Fruit fly (Drosophila melanogaster) whole organism, embryonic: ENCODE results near the gene galene.

Source experiments
- Awh ChIP-seq: fragments of 200-800 bp; sonication (Bioruptor generic); IDR thresholded peaks from 2 replicates; pipeline ENCODE4, ENCODE4 v1.3.6; 2022; ENCODE audit warnings: missing biosample characterization, missing genetic modification characterization
- Bdp1 ChIP-seq: fragments of 200-800 bp; sonication (Bioruptor generic); optimal IDR thresholded peaks from 3 replicates; lab custom pipeline; 2016; ENCODE audit warnings: missing biosample characterization, missing genetic modification characterization
- CG11456 ChIP-seq: fragments of 200-800 bp; sonication (Bioruptor generic); IDR thresholded peaks from 3 replicates; pipeline ENCODE4 v1.3.6; 2022; ENCODE audit warnings: missing biosample characterization, missing genetic modification characterization
- CG12155 ChIP-seq: fragments of 200-800 bp; sonication (Bioruptor generic); optimal IDR thresholded peaks from 3 replicates; lab custom pipeline; 2016; ENCODE audit warnings: missing biosample characterization, missing genetic modification characterization
- CG1233 ChIP-seq: fragments of 200-800 bp; sonication (Bioruptor generic); optimal IDR thresholded peaks from 4 replicates; lab custom pipeline; 2018; ENCODE audit warnings: missing biosample characterization, mild to moderate bottlenecking, missing genetic modification characterization
- CG12659 ChIP-seq: fragments of 200-800 bp; sonication (Bioruptor generic); optimal IDR thresholded peaks from 3 replicates; lab custom pipeline; 2017; ENCODE audit warnings: mild to moderate bottlenecking, missing biosample characterization, missing genetic modification reagents, missing genetic modification characterization
- CG13894 ChIP-seq: fragments of 200-800 bp; sonication (Bioruptor generic); optimal IDR thresholded peaks from 3 replicates; lab custom pipeline; 2018; ENCODE audit warnings: missing biosample characterization, mild to moderate bottlenecking, missing genetic modification characterization, moderate library complexity
- CG14667 ChIP-seq: fragments of 200-800 bp; sonication (Bioruptor generic); IDR thresholded peaks from 2 replicates; pipeline ENCODE4 v1.3.6; 2022; ENCODE audit warnings: missing biosample characterization, missing genetic modification characterization
- CG14965 ChIP-seq: fragments of 200-800 bp; sonication (Bioruptor generic); optimal IDR thresholded peaks from 2 replicates; lab custom pipeline; 2016; ENCODE audit warnings: missing biosample characterization, missing genetic modification characterization, borderline replicate concordance
- CG16779 ChIP-seq: fragments of 200-800 bp; sonication (Bioruptor generic); IDR thresholded peaks from 2 replicates; pipeline ENCODE4 v1.3.6; 2022; ENCODE audit warnings: missing biosample characterization, missing genetic modification characterization
- CG1792 ChIP-seq: fragments of 200-800 bp; sonication (Bioruptor generic); optimal IDR thresholded peaks from 2 replicates; lab custom pipeline; 2016; ENCODE audit warnings: missing biosample characterization, missing genetic modification characterization
- CG2199 ChIP-seq: fragments of 200-800 bp; sonication (Bioruptor generic); IDR thresholded peaks from 3 replicates; pipeline ENCODE4 v1.3.6; 2022; ENCODE audit warnings: missing biosample characterization, missing genetic modification characterization
- CG2889 ChIP-seq: fragments of 200-800 bp; sonication (Bioruptor generic); IDR thresholded peaks from 3 replicates; pipeline ENCODE4 v1.3.6; 2022; ENCODE audit warnings: missing biosample characterization, missing genetic modification characterization
- CG3995 ChIP-seq: fragments of 200-800 bp; sonication (Bioruptor generic); optimal IDR thresholded peaks from 3 replicates; lab custom pipeline; 2016; ENCODE audit warnings: missing biosample characterization, missing genetic modification characterization
- CG4424 ChIP-seq: fragments of 200-800 bp; sonication (Bioruptor generic); optimal IDR thresholded peaks from 3 replicates; lab custom pipeline; 2016; ENCODE audit warnings: missing biosample characterization, missing genetic modification characterization
- CG6683 ChIP-seq: fragments of 200-800 bp; sonication (Bioruptor generic); optimal IDR thresholded peaks from 2 replicates; lab custom pipeline; 2017; ENCODE audit warnings: missing biosample characterization, mild to moderate bottlenecking, missing genetic modification characterization, missing genetic modification reagents
- CHES-1-like ChIP-seq: fragments of 200-800 bp; sonication (Bioruptor generic); optimal IDR thresholded peaks from 2 replicates; lab custom pipeline; 2016; ENCODE audit warnings: missing biosample characterization, missing genetic modification characterization
- Camta ChIP-seq: fragments of 200-800 bp; sonication (Bioruptor generic); optimal IDR thresholded peaks from 2 replicates; lab custom pipeline; 2016; ENCODE audit warnings: missing biosample characterization, missing genetic modification characterization
- Dek ChIP-seq: fragments of 200-800 bp; sonication (Bioruptor generic); optimal IDR thresholded peaks from 3 replicates; lab custom pipeline; 2019; ENCODE audit warnings: missing biosample characterization, mild to moderate bottlenecking, missing genetic modification characterization, moderate library complexity
- Dll ChIP-seq: fragments of 200-800 bp; sonication (Bioruptor generic); IDR thresholded peaks from 4 replicates; pipeline ENCODE4 v1.3.6; 2022; ENCODE audit warnings: missing biosample characterization, missing genetic modification characterization; ENCODE audit not compliant: partially characterized antibody
- H15 ChIP-seq: fragments of 200-800 bp; sonication (Bioruptor generic); IDR thresholded peaks from 3 replicates; pipeline ENCODE4 v1.3.6; 2022; ENCODE audit warnings: missing biosample characterization, missing genetic modification characterization
- Hr51 ChIP-seq, 2 experiments: fragments of 200-800 bp; sonication (Bioruptor generic); optimal IDR thresholded peaks; 2 replicates in 1 of 2; 3 replicates in 1 of 2; lab custom pipeline; 2016 to 2018; ENCODE audit warnings: missing biosample characterization in 2 of 2, missing genetic modification characterization in 2 of 2, mild to moderate bottlenecking in 1 of 2, moderate library complexity in 1 of 2
- Meics ChIP-seq: fragments of 200-800 bp; sonication (Bioruptor generic); optimal IDR thresholded peaks from 2 replicates; lab custom pipeline; 2017; ENCODE audit warnings: missing biosample characterization, mild to moderate bottlenecking, missing genetic modification characterization
- Nf-YB ChIP-seq: fragments of 200-800 bp; sonication (Bioruptor generic); optimal IDR thresholded peaks from 3 replicates; lab custom pipeline; 2019; ENCODE audit warnings: missing biosample characterization, mild to moderate bottlenecking, missing genetic modification characterization, moderate library complexity
- PHDP ChIP-seq: fragments of 200-800 bp; sonication (Bioruptor generic); optimal IDR thresholded peaks from 3 replicates; lab custom pipeline; 2018; ENCODE audit warnings: missing biosample characterization, mild to moderate bottlenecking, missing genetic modification characterization, moderate library complexity
- Rfx ChIP-seq: fragments of 200-800 bp; sonication (Bioruptor generic); IDR thresholded peaks from 2 replicates; pipeline ENCODE4 v1.3.6; 2022; ENCODE audit warnings: missing biosample characterization, missing genetic modification characterization
- Scr ChIP-seq: fragments of 200-800 bp; sonication (Bioruptor generic); IDR thresholded peaks from 2 replicates; pipeline ENCODE4 v1.3.6; 2022; ENCODE audit warnings: missing biosample characterization, missing genetic modification characterization; ENCODE audit not compliant: partially characterized antibody
- Sox102F ChIP-seq: fragments of 200-800 bp; sonication (Bioruptor generic); optimal IDR thresholded peaks from 2 replicates; lab custom pipeline; 2018; ENCODE audit warnings: missing biosample characterization, mild to moderate bottlenecking, missing genetic modification characterization, moderate library complexity
- Sry-δ ChIP-seq: fragments of 200-800 bp; sonication (Bioruptor generic); optimal IDR thresholded peaks from 2 replicates; lab custom pipeline; 2016; ENCODE audit warnings: missing biosample characterization, missing genetic modification characterization
- Stat92E ChIP-seq, 3 experiments: fragments of >200 bp in 2 of 3; fragments of 200-800 bp in 1 of 3; sonication (Bioruptor generic) in 1 of 3; optimal IDR thresholded peaks; 2 replicates each; lab custom pipeline; 2017 to 2019; ENCODE audit warnings: missing biosample characterization in 3 of 3, missing genetic modification characterization in 3 of 3, mild to moderate bottlenecking in 1 of 3, moderate library complexity in 1 of 3
- YL-1 ChIP-seq: fragments of 200-800 bp; sonication (Bioruptor generic); optimal IDR thresholded peaks from 3 replicates; lab custom pipeline; 2017; ENCODE audit warnings: missing biosample characterization, mild to moderate bottlenecking, missing genetic modification characterization
- bowl ChIP-seq: fragments of 200-800 bp; sonication (Bioruptor generic); IDR thresholded peaks from 2 replicates; pipeline ENCODE4 v1.3.6; 2022; ENCODE audit warnings: missing biosample characterization, missing genetic modification characterization
- dm ChIP-seq: fragments of 200-800 bp; sonication (Bioruptor generic); optimal IDR thresholded peaks from 3 replicates; lab custom pipeline; 2016; ENCODE audit warnings: missing biosample characterization, missing genetic modification characterization
- dmrt11E ChIP-seq: fragments of 200-800 bp; sonication (Bioruptor generic); optimal IDR thresholded peaks from 3 replicates; lab custom pipeline; 2018; ENCODE audit warnings: missing biosample characterization, mild to moderate bottlenecking, missing genetic modification characterization, moderate library complexity
- eyg ChIP-seq: fragments of 200-800 bp; sonication (Bioruptor generic); optimal IDR thresholded peaks from 3 replicates; lab custom pipeline; 2016; ENCODE audit warnings: missing biosample characterization, missing genetic modification characterization
- fd102C ChIP-seq: fragments of 200-800 bp; sonication (Bioruptor generic); optimal IDR thresholded peaks from 2 replicates; lab custom pipeline; 2018; ENCODE audit warnings: missing biosample characterization, mild to moderate bottlenecking, missing genetic modification characterization, moderate library complexity
- ham ChIP-seq: fragments of 200-800 bp; sonication (Bioruptor generic); IDR thresholded peaks from 2 replicates; pipeline ENCODE4 v1.3.6; 2022; ENCODE audit warnings: missing biosample characterization, missing genetic modification characterization
- jing ChIP-seq: fragments of 200-800 bp; sonication (Bioruptor generic); optimal IDR thresholded peaks from 2 replicates; lab custom pipeline; 2018; ENCODE audit warnings: missing biosample characterization, mild to moderate bottlenecking, missing genetic modification characterization
- pan ChIP-seq, 4 experiments: fragments of >200 bp in 3 of 4; fragments of 200-800 bp in 1 of 4; sonication (Bioruptor generic) in 1 of 4; optimal IDR thresholded peaks in 3 of 4; IDR thresholded peaks in 1 of 4; 2 replicates each; pipeline versions ENCODE4 v1.3.6 to Lab custom; 2017 to 2022; ENCODE audit warnings: missing biosample characterization in 2 of 4, missing genetic modification characterization in 2 of 4, mixed read lengths in 1 of 4
- phol ChIP-seq: fragments of 200-800 bp; sonication (Bioruptor generic); optimal IDR thresholded peaks from 3 replicates; lab custom pipeline; 2018; ENCODE audit warnings: missing biosample characterization, mild to moderate bottlenecking, missing genetic modification characterization, moderate library complexity
- salm ChIP-seq: fragments of 200-800 bp; sonication (Bioruptor generic); optimal IDR thresholded peaks from 2 replicates; lab custom pipeline; 2018; ENCODE audit warnings: missing biosample characterization, mild to moderate bottlenecking, missing genetic modification characterization
- sens-2 ChIP-seq: fragments of 200-800 bp; sonication (Bioruptor generic); IDR thresholded peaks from 2 replicates; pipeline ENCODE4 v1.3.6; 2022; ENCODE audit warnings: missing biosample characterization, missing genetic modification characterization
- slp2 ChIP-seq: fragments of 200-800 bp; sonication (Bioruptor generic); optimal IDR thresholded peaks from 2 replicates; lab custom pipeline; 2016; ENCODE audit warnings: missing biosample characterization, missing genetic modification characterization
- stc ChIP-seq: fragments of 200-800 bp; sonication (Bioruptor generic); IDR thresholded peaks from 2 replicates; pipeline ENCODE4 v1.3.6; 2022; ENCODE audit warnings: missing biosample characterization, missing genetic modification characterization
- tap ChIP-seq: fragments of 200-800 bp; optimal IDR thresholded peaks from 3 replicates; lab custom pipeline; 2019; ENCODE audit warnings: missing biosample characterization, mild to moderate bottlenecking, missing genetic modification characterization, moderate library complexity
- toy ChIP-seq: fragments of 200-800 bp; sonication (Bioruptor generic); IDR thresholded peaks from 2 replicates; pipeline ENCODE4 v1.3.6; 2022; ENCODE audit warnings: missing biosample characterization, missing genetic modification characterization
- tup ChIP-seq: fragments of 200-800 bp; sonication (Bioruptor generic); optimal IDR thresholded peaks from 2 replicates; lab custom pipeline; 2016; ENCODE audit warnings: missing biosample characterization, mild to moderate bottlenecking, missing genetic modification characterization, moderate library complexity
- zen ChIP-seq: fragments of 200-800 bp; sonication (Bioruptor generic); optimal IDR thresholded peaks from 3 replicates; lab custom pipeline; 2018; ENCODE audit warnings: missing biosample characterization, mild to moderate bottlenecking, missing genetic modification characterization, moderate library complexity
- zfh1 ChIP-seq: fragments of 200-800 bp; sonication (Bioruptor generic); IDR thresholded peaks from 3 replicates; pipeline ENCODE4 v1.3.6; 2022; ENCODE audit warnings: missing biosample characterization, missing genetic modification characterization

galene gene

DNA sequence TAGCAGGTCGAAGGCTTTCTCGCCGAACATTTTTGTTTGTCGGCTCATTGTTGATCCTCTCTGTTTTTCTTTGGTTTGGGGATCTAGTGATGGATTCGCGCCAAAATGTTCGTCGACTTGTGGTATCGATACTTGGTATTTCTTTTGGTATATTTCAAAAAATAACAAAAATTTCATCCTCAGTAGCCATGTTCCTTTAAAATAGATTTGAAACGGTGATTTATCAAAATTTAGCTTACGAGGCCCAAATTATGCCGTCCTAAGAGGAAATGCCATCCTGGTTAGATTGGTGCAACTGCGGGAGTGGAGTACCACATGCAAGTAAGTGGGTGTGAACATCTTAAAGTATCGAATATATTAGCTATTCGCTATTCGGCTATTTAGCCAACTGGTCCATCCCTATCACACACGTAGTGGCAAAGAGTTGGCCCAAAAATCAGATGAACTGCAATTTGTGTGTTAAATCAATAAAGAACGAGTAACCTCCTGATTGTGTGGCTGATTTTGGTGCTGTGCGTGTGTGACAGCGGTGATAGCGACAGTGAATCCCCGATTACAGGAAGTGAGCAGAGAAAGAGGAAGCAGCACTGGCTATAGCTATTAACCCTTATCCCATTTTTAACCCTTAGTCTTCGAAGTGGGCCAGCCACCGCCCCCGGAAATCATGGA is 12.2 kb downstream of the galene start, which contains the start of the genes Psf1 and Sac1 (continued):
- TF ChIP-seq CG14965 = no peak
- TF ChIP-seq zen (tag; lab: Kevin White, UChicago) = peak; percentile 22
- peak; percentile 95 for TF ChIP-seq Dll (GFP tag; lab: Robert Waterston, UW)
- peak; percentile 34; the same call in 1 of the 3 replicates for TF ChIP-seq CG11456 (GFP tag; lab: Robert Waterston, UW)
- peak; percentile 66 for TF ChIP-seq CHES-1-like (GFP tag; lab: Kevin White, UChicago)
- TF ChIP-seq tap = no peak
- TF ChIP-seq CG3995 (GFP tag; lab: Kevin White, UChicago) = peak; percentile 88
- TF ChIP-seq Awh = no peak
- no peak for TF ChIP-seq fd102C (GFP tag; lab: Kevin White, UChicago)
- no peak for TF ChIP-seq pan (optimal IDR thresholded peaks at IDR 0.05; lab: Kevin White, UChicago)
- TF ChIP-seq pan (GFP tag; optimal IDR thresholded peaks at IDR 0.05 in 1 of 2, IDR thresholded peaks at IDR 0.05 in 1 of 2) = peak in 1 of 2 experiments; percentile 13
- peak; percentile 98 for TF ChIP-seq Sry-δ (GFP tag; lab: Kevin White, UChicago)
- TF ChIP-seq Stat92E (GFP tag; optimal IDR thresholded peaks at IDR 0.05; lab: Kevin White, UChicago) = peak in 1 of 3 experiments; percentile 66
- TF ChIP-seq CG2199 (GFP tag; lab: Robert Waterston, UW) = no peak
- no peak for TF ChIP-seq CG2889 (GFP tag; lab: Robert Waterston, UW)
- peak; percentile 44 for TF ChIP-seq CG4424 (GFP tag; lab: Kevin White, UChicago)
- peak; percentile 77 for TF ChIP-seq CG12659 (GFP tag; lab: Kevin White, UChicago)
- no peak for TF ChIP-seq bowl (GFP tag; lab: Robert Waterston, UW)
- peak; percentile 60; the same call in 1 of the 2 replicates for TF ChIP-seq Rfx (GFP tag; lab: Robert Waterston, UW)
- peak; percentile 70 for TF ChIP-seq CG12155 (GFP tag; lab: Kevin White, UChicago)
- no peak for TF ChIP-seq salm (tag; lab: Kevin White, UChicago)
- no peak for TF ChIP-seq Nf-YB
- no peak for TF ChIP-seq jing (GFP tag; lab: Kevin White, UChicago)
- peak; percentile 23 for TF ChIP-seq Meics
- TF ChIP-seq CG1233 = no peak
- TF ChIP-seq CG14667 (GFP tag; lab: Robert Waterston, UW) = no peak
- peak; percentile 10 for TF ChIP-seq Dek
- TF ChIP-seq slp2 (GFP tag; lab: Kevin White, UChicago) = peak; percentile 17
- peak; percentile 95 for TF ChIP-seq Scr (GFP tag; lab: Robert Waterston, UW)
- TF ChIP-seq stc (GFP tag; lab: Robert Waterston, UW) = no peak
- TF ChIP-seq Bdp1 = peak; percentile 31
- no peak for TF ChIP-seq CG13894 (tag; lab: Kevin White, UChicago)
- TF ChIP-seq YL-1 (GFP tag; lab: Kevin White, UChicago) = peak; percentile 69
- TF ChIP-seq PHDP = no peak
- TF ChIP-seq dm = peak; percentile 74
- no peak for TF ChIP-seq CG16779
- peak in 1 of 2 experiments; percentile 29 for TF ChIP-seq Hr51 (GFP tag; optimal IDR thresholded peaks at IDR 0.05; lab: Kevin White, UChicago)
- TF ChIP-seq CG6683 (GFP tag; lab: Kevin White, UChicago) = no peak
- TF ChIP-seq phol = peak; percentile 76
- peak; percentile 32 for TF ChIP-seq Sox102F (GFP tag; lab: Kevin White, UChicago)
- peak; percentile 36; the same call in 1 of the 3 replicates for TF ChIP-seq zfh1 (GFP tag; lab: Robert Waterston, UW)
- TF ChIP-seq ham (GFP tag; lab: Robert Waterston, UW) = no peak
- TF ChIP-seq tup = no peak
- no peak for TF ChIP-seq toy (GFP tag; lab: Robert Waterston, UW)
- peak; percentile 7 for TF ChIP-seq eyg
- peak; percentile 4 for TF ChIP-seq CG1792
- TF ChIP-seq dmrt11E (tag; lab: Kevin White, UChicago) = peak; percentile 40
- no peak for TF ChIP-seq sens-2 (GFP tag; lab: Robert Waterston, UW)
- TF ChIP-seq Camta (GFP tag; lab: Kevin White, UChicago) = peak; percentile 2
- TF ChIP-seq H15 = no peak
